Worm (Caenorhabditis elegans) whole organism, midembryonic: Measurements from ENCODE around the gene C34F11.8.

ENCODE experiments used
- T22C8.4 ChIP-seq: fragments of 200-800 bp; sonication (Bioruptor generic); IDR thresholded peaks from 2 replicates; pipeline ENCODE4 v1.3.6; 2022; ENCODE audit warnings: missing genetic modification characterization, missing compliant biosample characterization
- flt-1 ChIP-seq: fragments of 200-800 bp; sonication (Bioruptor generic); IDR thresholded peaks from 2 replicates; pipeline ENCODE4 v1.3.6; 2022; ENCODE audit warnings: missing genetic modification characterization, missing compliant biosample characterization
- klf-2 ChIP-seq: fragments of 200-800 bp; sonication (Bioruptor generic); conservative IDR thresholded peaks from 2 replicates; pipeline ENCODE4 v1.3.6; 2022; ENCODE audit warnings: missing genetic modification reagents, missing genetic modification characterization, missing compliant biosample characterization
- ref-1 ChIP-seq: fragments of 200-800 bp; sonication (Bioruptor generic); conservative IDR thresholded peaks from 2 replicates; pipeline ENCODE4 v1.3.6; 2022; ENCODE audit warnings: missing genetic modification reagents, missing genetic modification characterization, missing compliant biosample characterization
- tab-1 ChIP-seq: fragments of 200-800 bp; sonication (Bioruptor generic); IDR thresholded peaks from 2 replicates; pipeline ENCODE4 v1.3.6; 2022; ENCODE audit warnings: missing genetic modification characterization, missing compliant biosample characterization
- ztf-23 ChIP-seq: fragments of 200-800 bp; sonication (Bioruptor generic); IDR thresholded peaks from 2 replicates; pipeline ENCODE4 v1.3.6; 2022; ENCODE audit warnings: missing genetic modification reagents, missing genetic modification characterization, missing compliant biosample characterization
- ztf-29 ChIP-seq: fragments of 200-800 bp; sonication (Bioruptor generic); IDR thresholded peaks from 2 replicates; pipeline ENCODE4 v1.3.6; 2022; ENCODE audit warnings: missing genetic modification reagents, missing genetic modification characterization, missing compliant biosample characterization

- TF ChIP-seq ztf-29 (no peak), klf-2 (GFP tag; lab: Robert Waterston, UW) (no peak), tab-1 (GFP tag; lab: Robert Waterston, UW) (no peak), ref-1 (GFP tag; lab: Robert Waterston, UW) (no peak), flt-1 (GFP tag; lab: Robert Waterston, UW) (no peak), ztf-23 (GFP tag; lab: Robert Waterston, UW) (no peak), T22C8.4 (GFP tag; lab: Robert Waterston, UW) (no peak)
Measured at ce11 chrII:5222830-5223229, 12.1 kb upstream of the C34F11.8 start.
